Fruit fly (Drosophila melanogaster) whole organism, embryonic: ENCODE data around the gene CG4577.

Source experiments
- Atf6 ChIP-seq: fragments of 200-800 bp; sonication (Bioruptor generic); IDR thresholded peaks from 2 replicates; pipeline ENCODE4 v1.3.6; 2022; ENCODE audit warnings: missing biosample characterization, missing genetic modification characterization
- C15 ChIP-seq: fragments of 200-800 bp; sonication (Bioruptor generic); IDR thresholded peaks from 3 replicates; pipeline ENCODE4 v1.3.6; 2022; ENCODE audit warnings: missing biosample characterization, missing genetic modification characterization
- CG10654 ChIP-seq: fragments of 200-800 bp; sonication (Bioruptor generic); optimal IDR thresholded peaks from 2 replicates; lab custom pipeline; 2016; ENCODE audit warnings: missing biosample characterization, missing genetic modification characterization
- CG10959 ChIP-seq: fragments of 200-800 bp; sonication (Bioruptor generic); IDR thresholded peaks from 2 replicates; pipeline ENCODE4 v1.3.6; 2022; ENCODE audit warnings: missing biosample characterization, missing genetic modification characterization
- CG11456 ChIP-seq: fragments of 200-800 bp; sonication (Bioruptor generic); IDR thresholded peaks from 3 replicates; pipeline ENCODE4 v1.3.6; 2022; ENCODE audit warnings: missing biosample characterization, missing genetic modification characterization
- CG13296 ChIP-seq: fragments of 200-800 bp; sonication (Bioruptor generic); optimal IDR thresholded peaks from 3 replicates; lab custom pipeline; 2018; ENCODE audit warnings: missing biosample characterization, mild to moderate bottlenecking, missing genetic modification characterization
- CG14965 ChIP-seq: fragments of 200-800 bp; sonication (Bioruptor generic); optimal IDR thresholded peaks from 2 replicates; lab custom pipeline; 2016; ENCODE audit warnings: missing biosample characterization, missing genetic modification characterization, borderline replicate concordance
- CG15601 ChIP-seq: fragments of 200-800 bp; sonication (Bioruptor generic); optimal IDR thresholded peaks from 3 replicates; lab custom pipeline; 2019; ENCODE audit warnings: missing biosample characterization, mild to moderate bottlenecking, missing genetic modification characterization, moderate library complexity
- CG16779 ChIP-seq: fragments of 200-800 bp; sonication (Bioruptor generic); IDR thresholded peaks from 2 replicates; pipeline ENCODE4 v1.3.6; 2022; ENCODE audit warnings: missing biosample characterization, missing genetic modification characterization
- CG16863 ChIP-seq: fragments of 200-800 bp; sonication (Bioruptor generic); optimal IDR thresholded peaks from 3 replicates; lab custom pipeline; 2016; ENCODE audit warnings: missing biosample characterization, missing genetic modification characterization
- CG17385 ChIP-seq: fragments of 200-800 bp; sonication (Bioruptor generic); optimal IDR thresholded peaks from 3 replicates; lab custom pipeline; 2018; ENCODE audit warnings: missing biosample characterization, mild to moderate bottlenecking, missing genetic modification characterization
- CG2120 ChIP-seq: fragments of 200-800 bp; sonication (Bioruptor generic); optimal IDR thresholded peaks from 3 replicates; lab custom pipeline; 2016; ENCODE audit warnings: missing biosample characterization, missing genetic modification characterization
- CG2202 ChIP-seq: fragments of 200-800 bp; sonication (Bioruptor generic); optimal IDR thresholded peaks from 2 replicates; lab custom pipeline; 2018; ENCODE audit warnings: missing biosample characterization, mild to moderate bottlenecking, missing genetic modification characterization
- CG3065 ChIP-seq: fragments of 200-800 bp; sonication (Bioruptor generic); optimal IDR thresholded peaks from 2 replicates; lab custom pipeline; 2016; ENCODE audit warnings: missing biosample characterization, missing genetic modification characterization
- CG3281 ChIP-seq: fragments of 200-800 bp; sonication (Bioruptor generic); optimal IDR thresholded peaks from 3 replicates; lab custom pipeline; 2017; ENCODE audit warnings: missing biosample characterization, mild to moderate bottlenecking, missing genetic modification characterization
- CG33213 ChIP-seq: fragments of 200-800 bp; sonication (Bioruptor generic); optimal IDR thresholded peaks from 3 replicates; lab custom pipeline; 2016; ENCODE audit warnings: missing biosample characterization, missing genetic modification characterization
- CG3847 ChIP-seq: fragments of 200-800 bp; sonication (Bioruptor generic); IDR thresholded peaks from 2 replicates; pipeline ENCODE4 v1.3.6; 2022; ENCODE audit warnings: missing biosample characterization, missing genetic modification characterization
- CG42726 ChIP-seq: fragments of 200-800 bp; sonication (Bioruptor generic); IDR thresholded peaks from 2 replicates; pipeline ENCODE4 v1.3.6; 2022; ENCODE audit warnings: missing biosample characterization, missing genetic modification characterization; ENCODE audit not compliant: partially characterized antibody
- CG4282 ChIP-seq: fragments of 200-800 bp; sonication (Bioruptor generic); optimal IDR thresholded peaks from 2 replicates; lab custom pipeline; 2016; ENCODE audit warnings: missing biosample characterization, missing genetic modification characterization
- CG4820 ChIP-seq: fragments of 200-800 bp; sonication (Bioruptor generic); optimal IDR thresholded peaks from 3 replicates; lab custom pipeline; 2016; ENCODE audit warnings: missing biosample characterization, missing genetic modification characterization
- CG5953 ChIP-seq: fragments of 200-800 bp; sonication (Bioruptor generic); IDR thresholded peaks from 2 replicates; pipeline ENCODE4 v1.3.6; 2022; ENCODE audit warnings: missing biosample characterization, missing genetic modification characterization
- CG7556 ChIP-seq: fragments of 200-800 bp; sonication (Bioruptor generic); optimal IDR thresholded peaks from 2 replicates; lab custom pipeline; 2017; ENCODE audit warnings: missing biosample characterization, mild to moderate bottlenecking, missing genetic modification characterization
- CG7786 ChIP-seq: fragments of 200-800 bp; sonication (Bioruptor generic); optimal IDR thresholded peaks from 2 replicates; lab custom pipeline; 2016; ENCODE audit warnings: missing biosample characterization, missing genetic modification characterization
- CG9727 ChIP-seq: fragments of 200-800 bp; sonication (Bioruptor generic); optimal IDR thresholded peaks from 3 replicates; lab custom pipeline; 2017; ENCODE audit warnings: missing biosample characterization, mild to moderate bottlenecking, missing genetic modification characterization
- CTCF ChIP-seq: fragments of 200-800 bp; sonication (Bioruptor generic); optimal IDR thresholded peaks from 2 replicates; lab custom pipeline; 2017; ENCODE audit warnings: missing biosample characterization, mild to moderate bottlenecking, missing genetic modification characterization, moderate library complexity
- Camta ChIP-seq: fragments of 200-800 bp; sonication (Bioruptor generic); optimal IDR thresholded peaks from 2 replicates; lab custom pipeline; 2016; ENCODE audit warnings: missing biosample characterization, missing genetic modification characterization
- Eip74EF ChIP-seq, 2 experiments: fragments of 200-800 bp in 1 of 2; fragments of >200 bp in 1 of 2; sonication (Bioruptor generic) in 1 of 2; optimal IDR thresholded peaks; 2 replicates each; lab custom pipeline; 2017 to 2019; ENCODE audit warnings: missing biosample characterization in 2 of 2, missing genetic modification characterization in 2 of 2, mild to moderate bottlenecking in 1 of 2, moderate library complexity in 1 of 2
- Ets97D ChIP-seq: fragments of 200-800 bp; sonication (Bioruptor generic); optimal IDR thresholded peaks from 3 replicates; lab custom pipeline; 2016; ENCODE audit warnings: missing biosample characterization, missing genetic modification characterization
- Fer2 ChIP-seq: fragments of 200-800 bp; sonication (Bioruptor generic); optimal IDR thresholded peaks from 2 replicates; lab custom pipeline; 2018; ENCODE audit warnings: missing biosample characterization, mild to moderate bottlenecking, missing genetic modification characterization, moderate library complexity
- Hey ChIP-seq: fragments of 200-800 bp; sonication (Bioruptor generic); optimal IDR thresholded peaks from 3 replicates; lab custom pipeline; 2018; ENCODE audit warnings: missing biosample characterization, mild to moderate bottlenecking, missing genetic modification characterization
- MESR4 ChIP-seq: fragments of 200-800 bp; sonication (Bioruptor generic); optimal IDR thresholded peaks from 2 replicates; lab custom pipeline; 2018; ENCODE audit warnings: missing biosample characterization, mild to moderate bottlenecking, missing genetic modification characterization, moderate library complexity
- MTF-1 ChIP-seq: fragments of 200-800 bp; sonication (Bioruptor generic); optimal IDR thresholded peaks from 2 replicates; lab custom pipeline; 2018; ENCODE audit warnings: missing biosample characterization, mild to moderate bottlenecking, missing genetic modification characterization, borderline replicate concordance
- Meics ChIP-seq: fragments of 200-800 bp; sonication (Bioruptor generic); optimal IDR thresholded peaks from 2 replicates; lab custom pipeline; 2017; ENCODE audit warnings: missing biosample characterization, mild to moderate bottlenecking, missing genetic modification characterization
- al ChIP-seq: fragments of 200-800 bp; sonication (Bioruptor generic); IDR thresholded peaks from 2 replicates; pipeline ENCODE4 v1.3.6; 2022; ENCODE audit warnings: missing biosample characterization, missing genetic modification characterization
- btn ChIP-seq: fragments of 200-800 bp; sonication (Bioruptor generic); optimal IDR thresholded peaks from 2 replicates; lab custom pipeline; 2016; ENCODE audit warnings: missing biosample characterization, missing genetic modification characterization
- chm ChIP-seq: fragments of 200-800 bp; sonication (Bioruptor generic); IDR thresholded peaks from 2 replicates; pipeline ENCODE4 v1.3.6; 2022; ENCODE audit warnings: missing biosample characterization, missing genetic modification characterization
- crol ChIP-seq: fragments of 200-800 bp; sonication (Bioruptor generic); IDR thresholded peaks from 2 replicates; pipeline ENCODE4 v1.3.6; 2022; ENCODE audit warnings: missing biosample characterization, missing genetic modification characterization
- fd96Cb ChIP-seq: fragments of 200-800 bp; sonication (Bioruptor generic); optimal IDR thresholded peaks from 2 replicates; lab custom pipeline; 2018; ENCODE audit warnings: missing biosample characterization, mild to moderate bottlenecking, missing genetic modification characterization, moderate library complexity
- grn ChIP-seq: fragments of 200-800 bp; sonication (Bioruptor generic); optimal IDR thresholded peaks from 3 replicates; lab custom pipeline; 2017; ENCODE audit warnings: missing biosample characterization, missing genetic modification characterization
- gsb ChIP-seq: fragments of 200-800 bp; sonication (Bioruptor generic); IDR thresholded peaks from 2 replicates; pipeline ENCODE4 v1.3.6; 2022; ENCODE audit warnings: missing biosample characterization, missing genetic modification characterization
- inv ChIP-seq: fragments of 200-800 bp; sonication (Bioruptor generic); IDR thresholded peaks from 2 replicates; pipeline ENCODE4 v1.3.6; 2022; ENCODE audit warnings: missing biosample characterization, missing genetic modification characterization; ENCODE audit not compliant: partially characterized antibody
- jumu ChIP-seq: fragments of 200-800 bp; sonication (Bioruptor generic); optimal IDR thresholded peaks from 3 replicates; lab custom pipeline; 2016; ENCODE audit warnings: missing biosample characterization, missing genetic modification characterization
- ken ChIP-seq: fragments of 200-800 bp; sonication (Bioruptor generic); IDR thresholded peaks from 3 replicates; pipeline ENCODE4 v1.3.6; 2022; ENCODE audit warnings: missing biosample characterization, missing genetic modification characterization
- nerfin-1 ChIP-seq: fragments of 200-800 bp; sonication (Bioruptor generic); optimal IDR thresholded peaks from 3 replicates; lab custom pipeline; 2019; ENCODE audit warnings: missing biosample characterization, mild to moderate bottlenecking, missing genetic modification characterization, moderate library complexity
- nerfin-2 ChIP-seq: fragments of 200-800 bp; sonication (Bioruptor generic); IDR thresholded peaks from 2 replicates; pipeline ENCODE4 v1.3.6; 2022; ENCODE audit warnings: missing biosample characterization, missing genetic modification characterization; ENCODE audit not compliant: partially characterized antibody
- ranshi ChIP-seq: fragments of 200-800 bp; sonication (Bioruptor generic); IDR thresholded peaks from 2 replicates; pipeline ENCODE4 v1.3.6; 2022; ENCODE audit warnings: missing biosample characterization, missing genetic modification characterization
- stc ChIP-seq: fragments of 200-800 bp; sonication (Bioruptor generic); IDR thresholded peaks from 2 replicates; pipeline ENCODE4 v1.3.6; 2022; ENCODE audit warnings: missing biosample characterization, missing genetic modification characterization
- ttk ChIP-seq: fragments of 200-800 bp; sonication (Bioruptor generic); IDR thresholded peaks from 2 replicates; pipeline ENCODE4 v2.1.2; 2022; ENCODE audit warnings: missing biosample characterization, missing genetic modification characterization
- wek ChIP-seq: fragments of 200-800 bp; sonication (Bioruptor generic); optimal IDR thresholded peaks from 3 replicates; lab custom pipeline; 2018; ENCODE audit warnings: missing biosample characterization, mild to moderate bottlenecking, missing genetic modification characterization, moderate library complexity

The CG4577 gene

dm6 chr2L:1128932-1129887 is 5.3 kb upstream of the CG4577 start, which contains the start of the genes Pino and TBC1D23 (continued):
- peak; percentile 65 for TF ChIP-seq CG3847 (GFP tag; lab: Robert Waterston, UW)
- no peak for TF ChIP-seq gsb (GFP tag; lab: Robert Waterston, UW)
- TF ChIP-seq Atf6 (GFP tag; lab: Robert Waterston, UW): 0 out of 2 replicates have a peak, but pooled peaks have one; percentile 41
- TF ChIP-seq ken (GFP tag; lab: Robert Waterston, UW): peak; percentile 72; the same call in 1 of the 3 replicates
- peak; percentile 14 for TF ChIP-seq CG33213 (GFP tag; lab: Kevin White, UChicago)
- TF ChIP-seq CG10959 (GFP tag; lab: Robert Waterston, UW): no peak
- no peak for TF ChIP-seq grn (GFP tag; lab: Kevin White, UChicago)
- TF ChIP-seq nerfin-2 (GFP tag; lab: Robert Waterston, UW): peak; percentile 45; the same call in 1 of the 2 replicates
- no peak for TF ChIP-seq CG2202
- TF ChIP-seq chm: no peak
- TF ChIP-seq CTCF: no peak
- peak; percentile 80 for TF ChIP-seq CG2120
- peak; percentile 22 for TF ChIP-seq Ets97D (GFP tag; lab: Kevin White, UChicago)
- no peak for TF ChIP-seq CG42726 (GFP tag; lab: Robert Waterston, UW)
- no peak for TF ChIP-seq CG16779
- TF ChIP-seq Meics (GFP tag; lab: Kevin White, UChicago): peak; percentile 64
- TF ChIP-seq crol (GFP tag; lab: Robert Waterston, UW): peak; percentile 88
- TF ChIP-seq CG7786 (GFP tag; lab: Kevin White, UChicago): peak; percentile 24
- peak; percentile 26 for TF ChIP-seq Camta (GFP tag; lab: Kevin White, UChicago)
- TF ChIP-seq ranshi (GFP tag; lab: Robert Waterston, UW): peak; percentile 71; the same call in 1 of the 2 replicates
- TF ChIP-seq CG11456 (GFP tag; lab: Robert Waterston, UW): peak; percentile 75; the same call in 2 of the 3 replicates
- TF ChIP-seq CG3065: peak; percentile 5
- TF ChIP-seq CG9727 (GFP tag; lab: Kevin White, UChicago): peak; percentile 66
- peak; percentile 47 for TF ChIP-seq CG17385 (GFP tag; lab: Kevin White, UChicago)
- TF ChIP-seq CG4820 (GFP tag; lab: Kevin White, UChicago): peak; percentile 55
- TF ChIP-seq inv (GFP tag; lab: Robert Waterston, UW): peak; percentile 53
- peak; percentile 63 for TF ChIP-seq fd96Cb (tag; lab: Kevin White, UChicago)
- TF ChIP-seq C15 (GFP tag; lab: Robert Waterston, UW): peak; percentile 36; the same call in 1 of the 3 replicates
- TF ChIP-seq CG16863: no peak
- TF ChIP-seq jumu: peak; percentile 6
- TF ChIP-seq btn (GFP tag; lab: Kevin White, UChicago): no peak
- TF ChIP-seq al (GFP tag; lab: Robert Waterston, UW): peak; percentile 78
- TF ChIP-seq ttk (GFP tag; lab: Robert Waterston, UW): peak; percentile 59; the same call in 1 of the 2 replicates
- TF ChIP-seq CG14965 (GFP tag; lab: Kevin White, UChicago): no peak
- peak; percentile 46 for TF ChIP-seq nerfin-1 (tag; lab: Kevin White, UChicago)
- no peak for TF ChIP-seq CG13296 (GFP tag; lab: Kevin White, UChicago)
- TF ChIP-seq Fer2 (tag; lab: Kevin White, UChicago): peak; percentile 49
- no peak for TF ChIP-seq Eip74EF (GFP tag; optimal IDR thresholded peaks at IDR 0.05; lab: Kevin White, UChicago)
- peak; percentile 21; the same call in 1 of the 2 replicates for TF ChIP-seq stc
- TF ChIP-seq MTF-1 (GFP tag; lab: Kevin White, UChicago): no peak
- TF ChIP-seq CG10654 (GFP tag; lab: Kevin White, UChicago): peak; percentile 68
- no peak for TF ChIP-seq Hey (tag; lab: Kevin White, UChicago)
- TF ChIP-seq CG5953: no peak
- peak; percentile 53 for TF ChIP-seq CG15601 (tag; lab: Kevin White, UChicago)
- peak; percentile 67 for TF ChIP-seq CG3281 (GFP tag; lab: Kevin White, UChicago)
- TF ChIP-seq wek (GFP tag; lab: Kevin White, UChicago): no peak
- TF ChIP-seq CG7556 (GFP tag; lab: Kevin White, UChicago): peak; percentile 71
- TF ChIP-seq CG4282 (GFP tag; lab: Kevin White, UChicago): no peak
- peak; percentile 93 for TF ChIP-seq MESR4 (GFP tag; lab: Kevin White, UChicago)
